Fruit fly (Drosophila melanogaster): ENCODE results near the gene CG10163.

dm6 chr3L:6254427-6255105, 4.0 kb downstream of the CG10163 start:
- TF ChIP-seq Myc (optimal IDR thresholded peaks at IDR 0.05): no peak
- no peak for TF ChIP-seq usp (GFP tag; optimal IDR thresholded peaks at IDR 0.05)
- TF ChIP-seq Hr78 (GFP tag; optimal IDR thresholded peaks at IDR 0.05): no peak
- TF ChIP-seq psq (GFP tag; optimal IDR thresholded peaks at IDR 0.05): no peak
- TF ChIP-seq Sp1 (GFP tag; optimal IDR thresholded peaks at IDR 0.05): no peak
- no peak for TF ChIP-seq CrebA (GFP tag; optimal IDR thresholded peaks at IDR 0.05; ENCODE audit: borderline replicate concordance)
- TF ChIP-seq brk (GFP tag; optimal IDR thresholded peaks at IDR 0.05): no peak
- no peak for TF ChIP-seq h (GFP tag; optimal IDR thresholded peaks at IDR 0.05)
- no peak for TF ChIP-seq Abd-B (GFP tag; optimal IDR thresholded peaks at IDR 0.05)
- no peak for TF ChIP-seq br (GFP tag; optimal IDR thresholded peaks at IDR 0.05)
- TF ChIP-seq foxo (GFP tag; optimal IDR thresholded peaks at IDR 0.05): no peak
- no peak for TF ChIP-seq CG9705 (GFP tag; optimal IDR thresholded peaks at IDR 0.05)
- no peak for TF ChIP-seq GATAd (GFP tag; optimal IDR thresholded peaks at IDR 0.05)
- TF ChIP-seq Hnf4 (GFP tag; optimal IDR thresholded peaks at IDR 0.05): no peak
